Worm (Caenorhabditis elegans) whole organism, L4 larva: Measurements from ENCODE around the gene fbxa-26.

Experiments
- ceh-28 ChIP-seq: fragments of 150-350 bp; optimal IDR thresholded peaks from 2 replicates; lab custom pipeline; 2014; ENCODE audit warnings: missing biosample characterization, missing genetic modification reagents, missing genetic modification characterization
- dmd-9 ChIP-seq: fragments of 200-800 bp; sonication (Bioruptor generic); IDR thresholded peaks from 2 replicates; pipeline ENCODE4 v1.3.6; 2022; ENCODE audit warnings: missing genetic modification reagents, missing genetic modification characterization, missing compliant biosample characterization
- egl-27 ChIP-seq: sonication (generic microtip); optimal IDR thresholded peaks from 3 replicates; lab custom pipeline; 2017; ENCODE audit warnings: missing biosample characterization, missing genetic modification reagents, missing genetic modification characterization
- hlh-11 ChIP-seq: fragments of 200-800 bp; sonication (Bioruptor generic); optimal IDR thresholded peaks from 2 replicates; lab custom pipeline; 2018; ENCODE audit warnings: mild to moderate bottlenecking, missing genetic modification characterization, missing compliant biosample characterization
- lsy-2 ChIP-seq, 2 experiments: fragments of 150-350 bp in 1 of 2; sonication (generic microtip) in 1 of 2; optimal IDR thresholded peaks; 2 replicates each; lab custom pipeline; 2014 to 2017; ENCODE audit warnings: missing biosample characterization in 2 of 2, missing genetic modification characterization in 2 of 2
- nhr-28 ChIP-seq: fragments of 150-350 bp; optimal IDR thresholded peaks from 2 replicates; lab custom pipeline; 2014; ENCODE audit warnings: missing biosample characterization, missing genetic modification characterization
- nhr-76 ChIP-seq: fragments of 150-350 bp; optimal IDR thresholded peaks from 2 replicates; lab custom pipeline; 2014; ENCODE audit warnings: missing biosample characterization, missing genetic modification characterization
- snpc-1.2 ChIP-seq: fragments of 200-800 bp; sonication (Bioruptor generic); IDR thresholded peaks from 2 replicates; pipeline ENCODE4 v1.3.6; 2022; ENCODE audit warnings: missing genetic modification reagents, missing genetic modification characterization, missing compliant biosample characterization
- zag-1 ChIP-seq: fragments of 150-350 bp; optimal IDR thresholded peaks from 2 replicates; lab custom pipeline; 2014; ENCODE audit warnings: missing biosample characterization, missing genetic modification characterization
- ztf-11 ChIP-seq: fragments of 150-350 bp; optimal IDR thresholded peaks from 2 replicates; lab custom pipeline; 2014; ENCODE audit warnings: missing biosample characterization, missing genetic modification characterization

- TF ChIP-seq snpc-1.2 (GFP tag; lab: Robert Waterston, UW) (no peak), nhr-76 (tag; lab: Kevin White, UChicago) (no peak), egl-27 (tag; lab: Kevin White, UChicago) (no peak), hlh-11 (tag; lab: Kevin White, UChicago) (no peak), zag-1 (tag; lab: Kevin White, UChicago) (no peak), ztf-11 (no peak), dmd-9 (no peak), ceh-28 (tag; lab: Kevin White, UChicago) (no peak), lsy-2 (tag; optimal IDR thresholded peaks at IDR 0.05; lab: Kevin White, UChicago) (no peak), nhr-28 (tag; lab: Kevin White, UChicago) (no peak)
Measured at ce11 chrIII:1372563-1372962, 30.2 kb upstream of the fbxa-26 start.
